Worm (Caenorhabditis elegans) whole organism, young adult: Measurements from ENCODE around the gene ZK856.18.

Experiments
- B0336.3 ChIP-seq: fragments of 200-800 bp; sonication (Bioruptor generic); IDR thresholded peaks from 2 replicates; pipeline ENCODE4 v1.3.6; 2022; ENCODE audit warnings: missing genetic modification characterization, missing compliant biosample characterization
- C06A6.2 ChIP-seq: fragments of 200-800 bp; sonication (Bioruptor generic); conservative IDR thresholded peaks from 2 replicates; pipeline ENCODE4 v1.3.6; 2022; ENCODE audit warnings: missing genetic modification characterization, missing compliant biosample characterization
- F10E7.11 ChIP-seq: sonication (generic microtip); optimal IDR thresholded peaks from 2 replicates; lab custom pipeline; 2017; ENCODE audit warnings: mild to moderate bottlenecking, missing genetic modification characterization, moderate library complexity, missing compliant biosample characterization
- F37B4.10 ChIP-seq: fragments of 200-800 bp; sonication (Bioruptor generic); IDR thresholded peaks from 2 replicates; pipeline ENCODE4 v1.3.6; 2022; ENCODE audit warnings: missing genetic modification characterization, missing compliant biosample characterization
- ama-1 ChIP-seq, 3 experiments: fragments of 150-350 bp in 1 of 3; sonication (generic microtip) in 2 of 3; optimal IDR thresholded peaks; 2 replicates each; lab custom pipeline; 2014 to 2018; ENCODE audit warnings: missing biosample characterization in 2 of 3, missing genetic modification characterization in 2 of 3, missing genetic modification reagents in 2 of 3
- ccch-3 ChIP-seq: fragments of 200-800 bp; sonication (Bioruptor generic); optimal IDR thresholded peaks from 2 replicates; lab custom pipeline; 2018; ENCODE audit warnings: mild to moderate bottlenecking, missing genetic modification characterization, missing compliant biosample characterization
- ekl-4 ChIP-seq: fragments of 200-800 bp; sonication (Bioruptor generic); IDR thresholded peaks from 2 replicates; pipeline ENCODE4 v1.3.6; 2022; ENCODE audit warnings: missing genetic modification reagents, missing genetic modification characterization, missing compliant biosample characterization
- madf-3 ChIP-seq: fragments of 200-800 bp; sonication (Bioruptor generic); IDR thresholded peaks from 2 replicates; pipeline ENCODE4 v1.3.6; 2022; ENCODE audit warnings: missing genetic modification reagents, missing genetic modification characterization, missing compliant biosample characterization
- mel-28 ChIP-seq: sonication (generic microtip); optimal IDR thresholded peaks from 2 replicates; lab custom pipeline; 2016; ENCODE audit warnings: borderline replicate concordance, mild to moderate bottlenecking, missing genetic modification characterization, missing compliant biosample characterization
- nfya-1 ChIP-seq: sonication (generic microtip); optimal IDR thresholded peaks from 2 replicates; lab custom pipeline; 2017; ENCODE audit warnings: antibody characterized with exemption, missing compliant biosample characterization, missing genetic modification characterization, borderline replicate concordance; ENCODE audit not compliant: insufficient read depth
- pha-4 ChIP-seq: fragments of 150-350 bp; sonication (generic microtip); optimal IDR thresholded peaks from 2 replicates; lab custom pipeline; 2014; ENCODE audit warnings: missing biosample characterization, missing genetic modification reagents, missing genetic modification characterization
- somi-1 ChIP-seq: fragments of 200-800 bp; sonication (Bioruptor generic); optimal IDR thresholded peaks from 2 replicates; lab custom pipeline; 2018; ENCODE audit warnings: mild to moderate bottlenecking, missing genetic modification characterization, missing compliant biosample characterization
- ztf-26 ChIP-seq: sonication (generic microtip); optimal IDR thresholded peaks from 2 replicates; lab custom pipeline; 2017; ENCODE audit warnings: missing genetic modification characterization, missing compliant biosample characterization

DNA sequence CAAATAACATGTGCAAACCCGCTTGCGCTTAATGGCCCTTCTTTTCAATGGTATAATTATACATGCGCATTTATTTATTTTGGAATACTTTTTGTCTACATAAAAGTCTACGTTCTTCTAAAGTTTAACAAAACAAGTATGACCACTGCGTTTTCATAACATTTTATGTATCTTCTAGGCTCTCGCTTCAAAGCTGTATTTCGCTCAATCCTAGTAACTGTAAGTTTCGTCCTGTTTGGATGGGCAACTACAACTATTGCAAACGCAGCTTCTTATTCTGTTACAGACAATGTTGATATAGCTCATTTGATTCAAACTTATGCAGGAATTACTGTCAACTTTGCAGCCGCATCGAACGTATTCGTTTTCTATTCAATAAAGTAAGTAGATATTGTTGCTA is 36.1 kb downstream of the ZK856.18 start, which contains the start of gene srsx-27:
- no peak for TF ChIP-seq madf-3
- no peak for TF ChIP-seq B0336.3 (GFP tag; lab: Robert Waterston, UW)
- TF ChIP-seq nfya-1 (tag; lab: Kevin White, UChicago): no peak
- no peak for TF ChIP-seq pha-4 (tag; lab: Kevin White, UChicago)
- no peak for TF ChIP-seq F37B4.10 (GFP tag; lab: Robert Waterston, UW)
- no peak for TF ChIP-seq ekl-4 (GFP tag; lab: Robert Waterston, UW)
- no peak for TF ChIP-seq ama-1 (optimal IDR thresholded peaks at IDR 0.05; lab: Kevin White, UChicago)
- no peak for TF ChIP-seq ama-1 (GFP tag; optimal IDR thresholded peaks at IDR 0.05; lab: Kevin White, UChicago)
- no peak for TF ChIP-seq somi-1 (GFP tag; lab: Kevin White, UChicago)
- no peak for TF ChIP-seq mel-28 (tag; lab: Kevin White, UChicago)
- no peak for TF ChIP-seq C06A6.2
- no peak for TF ChIP-seq F10E7.11 (tag; lab: Kevin White, UChicago)
- no peak for TF ChIP-seq ztf-26 (tag; lab: Kevin White, UChicago)
- TF ChIP-seq ccch-3 (GFP tag; lab: Kevin White, UChicago): no peak
